Fruit fly (Drosophila melanogaster): ENCODE data around the gene CG3436.

Gene CG3436

DNA sequence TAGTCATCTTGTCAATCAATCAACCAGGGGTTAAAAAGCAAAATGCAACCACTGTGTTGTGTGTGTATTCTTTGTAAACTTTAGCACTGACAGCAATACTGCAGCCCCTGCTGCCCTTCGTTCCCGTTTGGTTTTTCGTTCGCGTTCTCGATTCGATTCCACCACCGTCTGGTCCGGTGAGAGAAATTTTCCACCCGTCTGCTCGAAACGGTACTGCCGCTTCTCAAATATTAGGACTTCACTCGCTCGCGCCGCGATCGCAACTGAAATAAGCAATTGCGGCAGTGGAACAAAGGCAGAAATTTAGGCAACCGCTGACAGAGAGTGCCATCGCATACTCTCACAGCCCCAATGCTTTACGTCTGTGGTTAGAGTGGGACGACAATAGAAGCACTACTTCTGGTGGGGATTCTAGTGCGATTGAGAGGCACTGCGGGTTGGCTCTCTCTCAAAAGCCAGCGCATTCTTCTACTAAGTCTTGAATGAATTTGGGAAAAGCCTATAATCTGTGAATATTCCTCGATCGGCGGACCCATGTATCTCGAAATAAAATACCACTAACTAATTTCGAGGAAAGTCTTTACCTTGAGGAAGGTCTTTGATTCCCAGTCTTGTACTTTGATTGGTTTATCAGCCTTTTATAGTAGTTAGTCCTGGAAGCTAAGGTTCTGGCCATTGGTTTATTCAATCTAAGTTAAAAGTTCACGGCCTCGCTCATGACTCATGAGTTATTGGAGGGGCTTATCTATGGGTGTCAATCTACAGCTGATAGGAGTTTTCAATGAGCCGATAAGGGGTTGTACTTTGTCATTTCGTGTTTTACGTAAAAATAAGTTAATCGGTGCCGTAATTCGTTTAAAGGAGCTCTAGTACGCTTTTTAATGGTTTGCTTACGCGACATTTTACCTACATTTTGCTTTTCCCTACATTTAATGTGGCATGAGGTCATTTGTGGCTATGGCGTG is 26.6 kb upstream of the CG3436 start (continued):
- TF ChIP-seq ci (GFP tag; IDR thresholded peaks at IDR 0.05) (peak; percentile 71; the same call in 2 of the 3 replicates), CG11504 (tag; optimal IDR thresholded peaks at IDR 0.05) (no peak), Poxn (GFP tag; IDR thresholded peaks at IDR 0.05) (no peak), CG18011 (GFP tag; optimal IDR thresholded peaks at IDR 0.05) (no peak), CG15601 (tag; optimal IDR thresholded peaks at IDR 0.05) (peak; percentile 60), CoRest (tag; optimal IDR thresholded peaks at IDR 0.05) (peak; percentile 23), CG10366 (GFP tag; IDR thresholded peaks at IDR 0.05) (peak; percentile 22; the same call in 1 of the 2 replicates), klu (GFP tag; IDR thresholded peaks at IDR 0.05) (0 out of 2 replicates have a peak, but pooled peaks have one; percentile 10), al (GFP tag; IDR thresholded peaks at IDR 0.05) (no peak), rib (GFP tag; IDR thresholded peaks at IDR 0.05) (peak; percentile 64; the same call in 1 of the 2 replicates), PHDP (tag; optimal IDR thresholded peaks at IDR 0.05) (peak; percentile 31), CG1024 (GFP tag; IDR thresholded peaks at IDR 0.05) (no peak), bcd (GFP tag; optimal IDR thresholded peaks at IDR 0.05) (no peak), Meics (GFP tag; optimal IDR thresholded peaks at IDR 0.05) (peak; percentile 39), Rfx (GFP tag; IDR thresholded peaks at IDR 0.05) (peak; percentile 60), ab (GFP tag; optimal IDR thresholded peaks at IDR 0.05) (no peak), Bgb (GFP tag; IDR thresholded peaks at IDR 0.05; ENCODE audit: partially characterized antibody) (peak; percentile 62; the same call in 1 of the 2 replicates), Sry-β (GFP tag; optimal IDR thresholded peaks at IDR 0.05) (no peak), CG9876 (GFP tag; optimal IDR thresholded peaks at IDR 0.05) (no peak), CG7556 (GFP tag; optimal IDR thresholded peaks at IDR 0.05) (peak; percentile 1), CG6175 (GFP tag; IDR thresholded peaks at IDR 0.05) (peak; percentile 32; the same call in 1 of the 3 replicates), CG34376 (GFP tag; optimal IDR thresholded peaks at IDR 0.05) (peak; percentile 87), CG14710 (tag; optimal IDR thresholded peaks at IDR 0.05) (peak; percentile 4), zf30C (GFP tag; optimal IDR thresholded peaks at IDR 0.05) (peak; percentile 1), sqz (GFP tag; optimal IDR thresholded peaks at IDR 0.05) (peak; percentile 2), Max (GFP tag; optimal IDR thresholded peaks at IDR 0.05) (peak; percentile 30), MTF-1 (GFP tag; optimal IDR thresholded peaks at IDR 0.05; ENCODE audit: borderline replicate concordance) (peak; percentile 71), sr (GFP tag; IDR thresholded peaks at IDR 0.05) (peak; percentile 35; the same call in 1 of the 3 replicates), BtbVII (GFP tag; optimal IDR thresholded peaks at IDR 0.05) (peak; percentile 72), Trl (optimal IDR thresholded peaks at IDR 0.05) (peak; percentile 88 to 90), Trl (GFP tag; optimal IDR thresholded peaks at IDR 0.05) (peak; percentile 50), CG1529 (GFP tag; optimal IDR thresholded peaks at IDR 0.05) (no peak), CG17829 (tag; optimal IDR thresholded peaks at IDR 0.05) (peak; percentile 50), unc-4 (GFP tag; IDR thresholded peaks at IDR 0.05; ENCODE audit: partially characterized antibody) (peak; percentile 45; the same call in 1 of the 2 replicates), shn (GFP tag; optimal IDR thresholded peaks at IDR 0.05) (peak; percentile 44), kni (GFP tag; optimal IDR thresholded peaks at IDR 0.05) (peak; percentile 77), CG17359 (tag; optimal IDR thresholded peaks at IDR 0.05) (peak; percentile 49), esg (GFP tag; conservative IDR thresholded peaks at IDR 0.05) (no peak), CG10462 (GFP tag; optimal IDR thresholded peaks at IDR 0.05) (no peak), CG43689 (GFP tag; IDR thresholded peaks at IDR 0.05) (no peak), HLH54F (GFP tag; optimal IDR thresholded peaks at IDR 0.05) (peak; percentile 33), CG4282 (GFP tag; optimal IDR thresholded peaks at IDR 0.05) (no peak), cg (GFP tag; optimal IDR thresholded peaks at IDR 0.05) (peak; percentile 21), CG16779 (GFP tag; IDR thresholded peaks at IDR 0.05) (0 out of 2 replicates have a peak, but pooled peaks have one; percentile 52), nerfin-1 (tag; optimal IDR thresholded peaks at IDR 0.05) (peak; percentile 67), tgo (GFP tag; IDR thresholded peaks at IDR 0.05) (no peak), gro (GFP tag; optimal IDR thresholded peaks at IDR 0.05) (peak; percentile 78), h (optimal IDR thresholded peaks at IDR 0.05) (no peak), CG4854 (GFP tag; optimal IDR thresholded peaks at IDR 0.05) (peak; percentile 9)

All from whole organism, embryonic.